Fruit fly (Drosophila melanogaster) whole organism, embryonic: ENCODE data around the gene Pfas.

ENCODE experiments used
- CG11504 ChIP-seq: fragments of 200-800 bp; sonication (Bioruptor generic); optimal IDR thresholded peaks from 3 replicates; lab custom pipeline; 2019; ENCODE audit warnings: missing biosample characterization, mild to moderate bottlenecking, missing genetic modification characterization, moderate library complexity
- CG12219 ChIP-seq: fragments of 200-800 bp; sonication (Bioruptor generic); optimal IDR thresholded peaks from 3 replicates; lab custom pipeline; 2018; ENCODE audit warnings: missing biosample characterization, mild to moderate bottlenecking, missing genetic modification characterization
- CG13894 ChIP-seq: fragments of 200-800 bp; sonication (Bioruptor generic); optimal IDR thresholded peaks from 3 replicates; lab custom pipeline; 2018; ENCODE audit warnings: missing biosample characterization, mild to moderate bottlenecking, missing genetic modification characterization, moderate library complexity
- CG14441 ChIP-seq: fragments of 200-800 bp; sonication (Bioruptor generic); IDR thresholded peaks from 2 replicates; pipeline ENCODE4 v1.3.6; 2022; ENCODE audit warnings: missing biosample characterization, missing genetic modification characterization
- CG1529 ChIP-seq: fragments of 200-800 bp; sonication (Bioruptor generic); optimal IDR thresholded peaks from 3 replicates; lab custom pipeline; 2018; ENCODE audit warnings: missing biosample characterization, missing genetic modification characterization
- CG15601 ChIP-seq: fragments of 200-800 bp; sonication (Bioruptor generic); optimal IDR thresholded peaks from 3 replicates; lab custom pipeline; 2019; ENCODE audit warnings: missing biosample characterization, mild to moderate bottlenecking, missing genetic modification characterization, moderate library complexity
- CG17385 ChIP-seq: fragments of 200-800 bp; sonication (Bioruptor generic); optimal IDR thresholded peaks from 3 replicates; lab custom pipeline; 2018; ENCODE audit warnings: missing biosample characterization, mild to moderate bottlenecking, missing genetic modification characterization
- CG17568 ChIP-seq: fragments of 200-800 bp; sonication (Bioruptor generic); optimal IDR thresholded peaks from 2 replicates; lab custom pipeline; 2018; ENCODE audit warnings: missing biosample characterization, mild to moderate bottlenecking, missing genetic modification characterization, moderate library complexity
- CG18011 ChIP-seq: fragments of 200-800 bp; sonication (Bioruptor generic); optimal IDR thresholded peaks from 2 replicates; lab custom pipeline; 2017; ENCODE audit warnings: missing biosample characterization, missing genetic modification characterization, mild to moderate bottlenecking, moderate library complexity, missing genotype
- CG2116 ChIP-seq: fragments of 200-800 bp; sonication (Bioruptor generic); optimal IDR thresholded peaks from 3 replicates; lab custom pipeline; 2018; ENCODE audit warnings: missing biosample characterization, mild to moderate bottlenecking, missing genetic modification characterization
- CG3407 ChIP-seq: fragments of 200-800 bp; sonication (Bioruptor generic); optimal IDR thresholded peaks from 2 replicates; lab custom pipeline; 2018; ENCODE audit warnings: missing biosample characterization, mild to moderate bottlenecking, missing genetic modification characterization
- CG34376 ChIP-seq: fragments of 200-800 bp; sonication (Bioruptor generic); optimal IDR thresholded peaks from 2 replicates; lab custom pipeline; 2018; ENCODE audit warnings: missing biosample characterization, mild to moderate bottlenecking, missing genetic modification characterization
- CG4617 ChIP-seq: fragments of 200-800 bp; sonication (Bioruptor generic); optimal IDR thresholded peaks from 3 replicates; lab custom pipeline; 2016; ENCODE audit warnings: missing biosample characterization, missing genetic modification characterization, borderline replicate concordance
- CG4820 ChIP-seq: fragments of 200-800 bp; sonication (Bioruptor generic); optimal IDR thresholded peaks from 3 replicates; lab custom pipeline; 2016; ENCODE audit warnings: missing biosample characterization, missing genetic modification characterization
- CG6254 ChIP-seq: fragments of 200-800 bp; sonication (Bioruptor generic); optimal IDR thresholded peaks from 3 replicates; lab custom pipeline; 2017; ENCODE audit warnings: mild to moderate bottlenecking, missing biosample characterization, missing genetic modification reagents, missing genetic modification characterization
- CG6689 ChIP-seq: fragments of 200-800 bp; sonication (Bioruptor generic); IDR thresholded peaks from 2 replicates; pipeline ENCODE4 v1.3.6; 2022; ENCODE audit warnings: missing biosample characterization, missing genetic modification characterization
- CG7928 ChIP-seq: fragments of 200-800 bp; sonication (Bioruptor generic); optimal IDR thresholded peaks from 2 replicates; lab custom pipeline; 2017; ENCODE audit warnings: missing biosample characterization, mild to moderate bottlenecking, missing genetic modification characterization
- CG7987 ChIP-seq: fragments of 200-800 bp; sonication (Bioruptor generic); optimal IDR thresholded peaks from 2 replicates; lab custom pipeline; 2018; ENCODE audit warnings: missing biosample characterization, mild to moderate bottlenecking, missing genetic modification characterization, moderate library complexity
- CG8924 ChIP-seq: fragments of 200-800 bp; optimal IDR thresholded peaks from 3 replicates; lab custom pipeline; 2019; ENCODE audit warnings: missing biosample characterization, mild to moderate bottlenecking, missing genetic modification characterization, moderate library complexity
- CG9727 ChIP-seq: fragments of 200-800 bp; sonication (Bioruptor generic); optimal IDR thresholded peaks from 3 replicates; lab custom pipeline; 2017; ENCODE audit warnings: missing biosample characterization, mild to moderate bottlenecking, missing genetic modification characterization
- CHES-1-like ChIP-seq: fragments of 200-800 bp; sonication (Bioruptor generic); optimal IDR thresholded peaks from 2 replicates; lab custom pipeline; 2016; ENCODE audit warnings: missing biosample characterization, missing genetic modification characterization
- D19B ChIP-seq: fragments of 200-800 bp; sonication (Bioruptor generic); optimal IDR thresholded peaks from 2 replicates; lab custom pipeline; 2017; ENCODE audit warnings: missing biosample characterization, mild to moderate bottlenecking, missing genetic modification characterization
- E2f1 ChIP-seq: fragments of 200-800 bp; sonication (Bioruptor generic); IDR thresholded peaks from 2 replicates; pipeline ENCODE4 v1.3.6; 2022; ENCODE audit warnings: missing biosample characterization, missing genetic modification characterization
- HmgD ChIP-seq: fragments of 200-800 bp; sonication (Bioruptor generic); optimal IDR thresholded peaks from 3 replicates; lab custom pipeline; 2016; ENCODE audit warnings: missing biosample characterization, missing genetic modification characterization
- Mrtf ChIP-seq: fragments of 200-800 bp; sonication (Bioruptor generic); IDR thresholded peaks from 3 replicates; pipeline ENCODE4 v1.3.6; 2022; ENCODE audit warnings: missing biosample characterization, missing genetic modification characterization
- Nf-YB ChIP-seq: fragments of 200-800 bp; sonication (Bioruptor generic); optimal IDR thresholded peaks from 3 replicates; lab custom pipeline; 2019; ENCODE audit warnings: missing biosample characterization, mild to moderate bottlenecking, missing genetic modification characterization, moderate library complexity
- ac ChIP-seq: fragments of 200-800 bp; sonication (Bioruptor generic); optimal IDR thresholded peaks from 3 replicates; lab custom pipeline; 2017; ENCODE audit warnings: missing biosample characterization, mild to moderate bottlenecking, missing genetic modification characterization
- bbx ChIP-seq: fragments of 200-800 bp; sonication (Bioruptor generic); IDR thresholded peaks from 2 replicates; pipeline ENCODE4 v1.3.6; 2022; ENCODE audit warnings: missing biosample characterization, missing genetic modification characterization; ENCODE audit not compliant: partially characterized antibody
- br ChIP-seq: fragments of >200 bp; optimal IDR thresholded peaks from 2 replicates; lab custom pipeline; 2017
- chinmo ChIP-seq: fragments of 200-800 bp; sonication (Bioruptor generic); IDR thresholded peaks from 4 replicates; pipeline ENCODE4 v1.3.6; 2022; ENCODE audit warnings: missing biosample characterization, missing genetic modification characterization; ENCODE audit not compliant: partially characterized antibody
- crol ChIP-seq: fragments of 200-800 bp; sonication (Bioruptor generic); IDR thresholded peaks from 2 replicates; pipeline ENCODE4 v1.3.6; 2022; ENCODE audit warnings: missing biosample characterization, missing genetic modification characterization
- en ChIP-seq: fragments of 200-800 bp; sonication (Bioruptor generic); optimal IDR thresholded peaks from 2 replicates; lab custom pipeline; 2016; ENCODE audit warnings: missing biosample characterization, missing genetic modification characterization
- esg ChIP-seq: fragments of 200-800 bp; sonication (Bioruptor generic); conservative IDR thresholded peaks from 2 replicates; pipeline ENCODE4 v1.3.6; 2022; ENCODE audit warnings: missing biosample characterization, missing genetic modification characterization
- ewg ChIP-seq: fragments of 200-800 bp; sonication (Bioruptor generic); optimal IDR thresholded peaks from 3 replicates; lab custom pipeline; 2017; ENCODE audit warnings: mild to moderate bottlenecking, missing biosample characterization, missing genetic modification reagents, missing genetic modification characterization
- her ChIP-seq: fragments of 200-800 bp; sonication (Bioruptor generic); optimal IDR thresholded peaks from 2 replicates; lab custom pipeline; 2016; ENCODE audit warnings: missing biosample characterization, missing genetic modification characterization
- insv ChIP-seq, 2 experiments: fragments of 200-800 bp; sonication (Bioruptor generic); optimal IDR thresholded peaks; 3 replicates each; lab custom pipeline; 2016 to 2018; ENCODE audit warnings: missing biosample characterization in 2 of 2, missing genetic modification characterization in 2 of 2
- kay ChIP-seq: fragments of 200-800 bp; sonication (Bioruptor generic); optimal IDR thresholded peaks from 2 replicates; lab custom pipeline; 2016; ENCODE audit warnings: missing biosample characterization, missing genetic modification characterization
- klu ChIP-seq: fragments of 200-800 bp; sonication (Bioruptor generic); IDR thresholded peaks from 2 replicates; pipeline ENCODE4 v1.3.6; 2022; ENCODE audit warnings: missing biosample characterization, missing genetic modification characterization
- lab ChIP-seq: fragments of 200-800 bp; sonication (Bioruptor generic); optimal IDR thresholded peaks from 3 replicates; lab custom pipeline; 2017; ENCODE audit warnings: missing biosample characterization, missing genetic modification characterization, mild to moderate bottlenecking, moderate library complexity, missing genetic modification reagents
- mld ChIP-seq: fragments of 200-800 bp; sonication (Bioruptor generic); IDR thresholded peaks from 3 replicates; pipeline ENCODE4 v1.3.6; 2022; ENCODE audit warnings: missing biosample characterization, missing genetic modification characterization; ENCODE audit not compliant: partially characterized antibody
- otp ChIP-seq: fragments of 200-800 bp; sonication (Bioruptor generic); IDR thresholded peaks from 3 replicates; pipeline ENCODE4, ENCODE4 v1.3.6; 2022; ENCODE audit warnings: missing biosample characterization, missing genetic modification characterization
- pros ChIP-seq: fragments of 200-800 bp; sonication (Bioruptor generic); optimal IDR thresholded peaks from 3 replicates; lab custom pipeline; 2019; ENCODE audit warnings: missing biosample characterization, mild to moderate bottlenecking, missing genetic modification characterization, moderate library complexity
- ranshi ChIP-seq: fragments of 200-800 bp; sonication (Bioruptor generic); IDR thresholded peaks from 2 replicates; pipeline ENCODE4 v1.3.6; 2022; ENCODE audit warnings: missing biosample characterization, missing genetic modification characterization
- sd ChIP-seq: fragments of 200-800 bp; sonication (Bioruptor generic); optimal IDR thresholded peaks from 3 replicates; lab custom pipeline; 2018; ENCODE audit warnings: missing biosample characterization, mild to moderate bottlenecking, missing genetic modification characterization, moderate library complexity
- seq ChIP-seq: fragments of 200-800 bp; sonication (Bioruptor generic); IDR thresholded peaks from 2 replicates; pipeline ENCODE4 v1.3.6; 2022; ENCODE audit warnings: missing biosample characterization, missing genetic modification characterization
- sisA ChIP-seq: fragments of 200-800 bp; sonication (Bioruptor generic); IDR thresholded peaks from 2 replicates; pipeline ENCODE4 v1.3.6; 2022; ENCODE audit warnings: missing biosample characterization, missing genetic modification characterization
- so ChIP-seq: fragments of 200-800 bp; sonication (Bioruptor generic); IDR thresholded peaks from 3 replicates; pipeline ENCODE4 v1.3.6; 2022; ENCODE audit warnings: missing biosample characterization, missing genetic modification characterization
- sqz ChIP-seq: fragments of 200-800 bp; sonication (Bioruptor generic); optimal IDR thresholded peaks from 3 replicates; lab custom pipeline; 2018; ENCODE audit warnings: missing biosample characterization, mild to moderate bottlenecking, missing genetic modification characterization
- ssp ChIP-seq: fragments of 200-800 bp; sonication (Bioruptor generic); IDR thresholded peaks from 2 replicates; pipeline ENCODE4 v1.3.6; 2022; ENCODE audit warnings: missing biosample characterization, missing genetic modification characterization
- stwl ChIP-seq: fragments of 200-800 bp; sonication (Bioruptor generic); optimal IDR thresholded peaks from 3 replicates; lab custom pipeline; 2018; ENCODE audit warnings: missing biosample characterization, mild to moderate bottlenecking, missing genetic modification characterization, moderate library complexity
- ttk ChIP-seq: fragments of 200-800 bp; sonication (Bioruptor generic); IDR thresholded peaks from 2 replicates; pipeline ENCODE4 v2.1.2; 2022; ENCODE audit warnings: missing biosample characterization, missing genetic modification characterization

Pfas gene

DNA sequence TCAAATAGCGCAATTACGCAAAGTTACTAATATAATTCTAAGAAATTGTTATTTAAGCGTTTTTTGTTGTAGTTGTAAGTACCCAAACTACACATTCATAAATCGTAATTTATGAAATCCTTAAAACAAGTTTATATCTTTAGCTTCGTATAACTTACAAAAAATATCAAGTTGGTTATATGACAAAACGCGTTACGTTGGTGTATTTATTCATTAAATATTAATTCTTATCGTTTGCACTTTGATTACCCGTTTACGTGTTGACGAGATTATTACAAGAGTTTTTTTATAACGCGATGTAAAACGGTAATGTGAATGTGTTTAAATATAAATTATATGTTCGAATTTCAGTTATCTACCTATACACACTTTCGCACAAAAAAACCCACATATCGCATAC is 31.8 kb upstream of the Pfas start:
- no peak for TF ChIP-seq CG7987 (GFP tag; lab: Kevin White, UChicago)
- TF ChIP-seq CG17568 (GFP tag; lab: Kevin White, UChicago): no peak
- TF ChIP-seq ewg (GFP tag; lab: Kevin White, UChicago): no peak
- no peak for TF ChIP-seq CG1529
- TF ChIP-seq CG6254 (GFP tag; lab: Kevin White, UChicago): no peak
- TF ChIP-seq ttk (GFP tag; lab: Robert Waterston, UW): no peak
- no peak for TF ChIP-seq en
- no peak for TF ChIP-seq CHES-1-like
- no peak for TF ChIP-seq ac (GFP tag; lab: Kevin White, UChicago)
- TF ChIP-seq bbx (GFP tag; lab: Robert Waterston, UW): no peak
- TF ChIP-seq lab (GFP tag; lab: Kevin White, UChicago): no peak
- TF ChIP-seq Mrtf (GFP tag; lab: Robert Waterston, UW): no peak
- TF ChIP-seq CG12219 (GFP tag; lab: Kevin White, UChicago): no peak
- TF ChIP-seq br (lab: Kevin White, UChicago): no peak
- no peak for TF ChIP-seq sqz (GFP tag; lab: Kevin White, UChicago)
- TF ChIP-seq kay (GFP tag; lab: Kevin White, UChicago): no peak
- TF ChIP-seq CG8924: no peak
- no peak for TF ChIP-seq mld (GFP tag; lab: Robert Waterston, UW)
- no peak for TF ChIP-seq sd (tag; lab: Kevin White, UChicago)

DNA sequence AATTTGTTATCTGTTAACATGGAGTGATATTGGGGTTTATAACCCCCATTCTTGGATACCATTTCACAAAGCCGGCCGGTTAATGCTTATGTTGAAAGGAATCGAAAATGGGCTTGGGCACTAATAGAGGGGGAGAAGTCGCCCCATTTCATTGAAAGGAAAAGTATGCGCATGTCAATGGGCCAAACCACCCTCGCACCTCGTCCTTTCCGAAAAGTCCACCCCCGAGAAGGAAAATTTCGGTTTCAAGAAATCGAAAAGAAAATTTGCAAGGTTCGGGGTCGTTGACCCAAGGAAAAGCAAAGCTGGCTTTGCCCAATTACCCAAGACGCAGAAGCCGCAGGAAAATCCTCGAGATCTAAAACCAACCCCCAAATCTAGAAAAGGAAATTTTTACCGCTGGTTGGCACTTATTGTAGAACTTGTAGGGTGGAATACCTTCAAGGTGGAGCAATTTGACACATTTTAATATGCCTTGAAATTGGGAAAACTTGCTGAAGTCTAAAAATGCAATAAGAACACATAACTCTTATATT is 31.0 kb upstream of the Pfas start:
- no peak for TF ChIP-seq CG4617
- peak; percentile 65; the same call in 1 of the 2 replicates for TF ChIP-seq seq (GFP tag; lab: Robert Waterston, UW)
- no peak for TF ChIP-seq CG17385 (GFP tag; lab: Kevin White, UChicago)
- no peak for TF ChIP-seq CG18011
- TF ChIP-seq chinmo: no peak
- TF ChIP-seq CG14441 (GFP tag; lab: Robert Waterston, UW): no peak
- no peak for TF ChIP-seq E2f1
- TF ChIP-seq HmgD (GFP tag; lab: Kevin White, UChicago): no peak
- TF ChIP-seq CG2116 (GFP tag; lab: Kevin White, UChicago): no peak
- TF ChIP-seq ewg (GFP tag; lab: Kevin White, UChicago): peak; percentile 68
- peak; percentile 27; the same call in 1 of the 2 replicates for TF ChIP-seq crol
- peak; percentile 99 for TF ChIP-seq CG13894
- no peak for TF ChIP-seq D19B (GFP tag; lab: Kevin White, UChicago)
- TF ChIP-seq pros: peak; percentile 93
- TF ChIP-seq ranshi (GFP tag; lab: Robert Waterston, UW): no peak
- no peak for TF ChIP-seq esg
- 0 out of 3 replicates have a peak, but pooled peaks have one; percentile 10 for TF ChIP-seq otp (GFP tag; lab: Robert Waterston, UW)
- peak; percentile 10; the same call in 1 of the 2 replicates for TF ChIP-seq CG6689 (GFP tag; lab: Robert Waterston, UW)
- no peak for TF ChIP-seq her (GFP tag; lab: Kevin White, UChicago)
- TF ChIP-seq sisA: no peak
- TF ChIP-seq CG3407 (GFP tag; lab: Kevin White, UChicago): no peak

DNA sequence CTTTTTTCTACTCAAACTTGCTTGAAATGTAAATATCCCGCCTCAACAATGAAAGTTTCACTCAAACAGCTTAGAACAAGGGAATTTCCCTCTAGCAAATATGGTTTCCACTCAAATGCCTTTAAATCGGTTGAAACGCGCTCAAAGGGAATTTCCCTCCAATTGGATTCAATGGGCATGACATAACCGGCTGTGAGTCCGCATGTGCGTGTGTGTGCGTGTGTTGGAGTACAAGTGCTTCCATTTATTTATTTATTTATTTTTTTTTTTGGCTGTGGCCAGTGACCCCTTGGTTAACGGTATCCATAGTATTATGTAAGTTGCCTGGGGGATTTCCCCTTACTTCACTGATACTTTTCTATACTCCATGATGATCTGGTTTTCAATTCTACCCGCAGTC is 30.3 kb upstream of the Pfas start:
- TF ChIP-seq insv (GFP tag; optimal IDR thresholded peaks at IDR 0.05; lab: Kevin White, UChicago) (peak in 1 of 2 experiments; percentile 90), CG15601 (tag; lab: Kevin White, UChicago) (no peak), CG7928 (GFP tag; lab: Kevin White, UChicago) (no peak), en (no peak), Nf-YB (GFP tag; lab: Kevin White, UChicago) (no peak), CG34376 (no peak), klu (GFP tag; lab: Robert Waterston, UW) (no peak), so (GFP tag; lab: Robert Waterston, UW) (no peak), CG9727 (GFP tag; lab: Kevin White, UChicago) (no peak), CG11504 (no peak), CG4820 (no peak), stwl (peak; percentile 14), ssp (GFP tag; lab: Robert Waterston, UW) (no peak), sd (tag; lab: Kevin White, UChicago) (peak; percentile 1)
